Worm (Caenorhabditis elegans): ENCODE results near the gene C03B1.10.

DNA sequence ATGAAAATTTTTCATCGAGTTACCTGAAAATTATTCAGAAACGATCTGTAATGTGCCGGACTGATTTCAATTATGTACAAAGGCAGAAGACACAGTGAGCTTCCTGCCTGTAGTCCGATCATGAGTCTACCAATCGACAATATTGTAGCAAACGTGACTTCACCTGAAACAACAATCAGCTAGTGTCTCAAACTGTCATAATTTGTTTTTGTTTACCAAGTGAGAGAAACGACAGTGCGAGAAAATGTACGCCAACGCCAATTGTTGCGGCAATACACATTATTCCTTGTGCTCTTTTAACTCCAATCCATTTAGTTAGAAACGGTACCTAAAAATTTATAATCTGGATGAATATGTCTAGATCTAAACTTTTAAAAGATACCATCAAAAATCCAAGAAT, 20.3 kb downstream of the C03B1.10 start:
- TF ChIP-seq nhr-12 (tag; optimal IDR thresholded peaks at IDR 0.05) (no peak), ztf-4 (tag; optimal IDR thresholded peaks at IDR 0.05) (no peak), ztf-11 (tag; optimal IDR thresholded peaks at IDR 0.05) (no peak), lin-13 (GFP tag; optimal IDR thresholded peaks at IDR 0.05) (no peak), Y55F3AM.14 (GFP tag; optimal IDR thresholded peaks at IDR 0.05) (no peak), lin-39 (tag; optimal IDR thresholded peaks at IDR 0.05) (no peak), mab-5 (tag; optimal IDR thresholded peaks at IDR 0.05) (no peak), nhr-21 (tag; optimal IDR thresholded peaks at IDR 0.05) (no peak), aly-2 (tag; optimal IDR thresholded peaks at IDR 0.05) (no peak), crh-2 (tag; optimal IDR thresholded peaks at IDR 0.05) (no peak), ceh-82 (tag; optimal IDR thresholded peaks at IDR 0.05) (no peak)

Data from whole organism, L2 larva.